Fruit fly (Drosophila melanogaster) Kc167 (cell line): Measurements from ENCODE around the gene Ptp10D.

Experiments used
- Myc ChIP-seq: fragments of >200 bp; optimal IDR thresholded peaks from 2 replicates; lab custom pipeline; 2017; ENCODE audit warnings: missing external identifiers
- Sin3A ChIP-seq: fragments of >200 bp; optimal IDR thresholded peaks from 2 replicates; lab custom pipeline; 2018; ENCODE audit warnings: missing external identifiers
- h ChIP-seq: fragments of >200 bp; optimal IDR thresholded peaks from 3 replicates; lab custom pipeline; 2018; ENCODE audit warnings: missing external identifiers
- ttk ChIP-seq: sonication (Bioruptor generic); optimal IDR thresholded peaks from 2 replicates; lab custom pipeline; 2017; ENCODE audit warnings: missing external identifiers

DNA sequence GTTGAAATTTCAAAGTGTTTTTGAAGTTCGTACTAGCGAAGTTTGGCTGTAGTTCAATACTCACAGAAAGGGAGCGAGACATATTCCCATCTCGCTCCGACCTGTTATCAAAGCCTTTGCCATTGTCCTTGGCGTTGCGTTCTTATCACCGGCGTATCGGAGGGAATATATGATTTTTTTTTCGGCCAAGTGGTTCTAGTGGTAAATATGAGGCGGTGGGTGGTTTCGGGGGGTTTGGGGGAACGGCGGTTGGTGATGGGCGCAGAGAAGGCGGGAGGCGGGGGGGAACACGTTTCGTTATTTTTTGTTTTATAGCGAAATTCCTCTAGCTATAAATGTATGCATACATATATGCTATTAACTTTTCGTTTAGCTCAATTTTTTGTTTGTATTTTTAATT is 1.3 kb upstream of the Ptp10D start:
- TF ChIP-seq Sin3A (no peak), Myc (lab: Kevin White, UChicago) (no peak), ttk (lab: Kevin White, UChicago) (no peak), h (no peak)
